Worm (Caenorhabditis elegans) whole organism, mixed stage, embryonic: ENCODE results near the gene srsx-25.

Experiments
- cnd-1 ChIP-seq: fragments of 200-800 bp; sonication (Bioruptor generic); optimal IDR thresholded peaks from 2 replicates; lab custom pipeline; 2018; ENCODE audit warnings: mild to moderate bottlenecking, missing genetic modification characterization, missing compliant biosample characterization
- elt-3 ChIP-seq: fragments of 150-350 bp; optimal IDR thresholded peaks from 2 replicates; lab custom pipeline; 2014; ENCODE audit warnings: missing biosample characterization, missing genetic modification characterization
- lin-32 ChIP-seq: fragments of 200-800 bp; sonication (Bioruptor generic); optimal IDR thresholded peaks from 2 replicates; lab custom pipeline; 2018; ENCODE audit warnings: mild to moderate bottlenecking, missing genetic modification characterization, missing compliant biosample characterization
- lsy-2 ChIP-seq: fragments of 150-350 bp; optimal IDR thresholded peaks from 2 replicates; lab custom pipeline; 2014; ENCODE audit warnings: missing biosample characterization, missing genetic modification characterization
- nhr-28 ChIP-seq: fragments of 150-350 bp; optimal IDR thresholded peaks from 2 replicates; lab custom pipeline; 2014; ENCODE audit warnings: missing biosample characterization, missing genetic modification characterization
- pha-4 ChIP-seq: fragments of 150-350 bp; optimal IDR thresholded peaks from 2 replicates; lab custom pipeline; 2018; ENCODE audit warnings: missing biosample characterization, missing genetic modification reagents, missing genetic modification characterization
- snpc-4 ChIP-seq: fragments of 150-350 bp; optimal IDR thresholded peaks from 2 replicates; lab custom pipeline; 2014; ENCODE audit warnings: missing biosample characterization, missing genetic modification characterization
- sptf-1 ChIP-seq: sonication (generic microtip); optimal IDR thresholded peaks from 2 replicates; lab custom pipeline; 2017; ENCODE audit warnings: mild to moderate bottlenecking, missing genetic modification characterization, moderate library complexity, missing compliant biosample characterization
- unc-62 ChIP-seq: fragments of 150-350 bp; optimal IDR thresholded peaks from 2 replicates; lab custom pipeline; 2014; ENCODE audit warnings: missing biosample characterization, missing genetic modification reagents, missing genetic modification characterization

ce11 chrIV:13356005-13356404, 9.0 kb upstream of the srsx-25 start:
- TF ChIP-seq elt-3 (tag; lab: Kevin White, UChicago) (no peak), lsy-2 (no peak), sptf-1 (tag; lab: Kevin White, UChicago) (no peak), unc-62 (GFP tag; lab: Kevin White, UChicago) (no peak), pha-4 (tag; lab: Kevin White, UChicago) (no peak), nhr-28 (tag; lab: Kevin White, UChicago) (no peak), snpc-4 (tag; lab: Kevin White, UChicago) (no peak), lin-32 (GFP tag; lab: Kevin White, UChicago) (no peak), cnd-1 (tag; lab: Kevin White, UChicago) (no peak)
